Worm (Caenorhabditis elegans) whole organism, L4/young adult: Measurements from ENCODE around the gene snfc-5.

Experiments used
- W03F9.2 ChIP-seq: fragments of 150-350 bp; optimal IDR thresholded peaks from 2 replicates; lab custom pipeline; 2014; ENCODE audit warnings: missing biosample characterization, missing genetic modification characterization
- dao-5 ChIP-seq: sonication (generic microtip); optimal IDR thresholded peaks from 2 replicates; lab custom pipeline; 2016; ENCODE audit warnings: missing genotype, missing genetic modification characterization, moderate library complexity, missing compliant biosample characterization
- him-1 ChIP-seq: sonication (generic microtip); optimal IDR thresholded peaks from 2 replicates; lab custom pipeline; 2016; ENCODE audit warnings: missing genotype, missing genetic modification reagents, missing genetic modification characterization, missing compliant biosample characterization

- TF ChIP-seq dao-5 (tag; lab: Kevin White, UChicago) (no peak), him-1 (no peak), W03F9.2 (tag; lab: Kevin White, UChicago) (no peak)
Measured at ce11 chrIII:4404339-4404836, at the start of gene snfc-5, which contains the start of gene R07E5.17.
